Worm (Caenorhabditis elegans) whole organism, mixed stage, embryonic: ENCODE data around the gene srw-54.

Experiments
- bed-3 ChIP-seq: fragments of 200-800 bp; sonication (Bioruptor generic); optimal IDR thresholded peaks from 3 replicates; lab custom pipeline; 2018; ENCODE audit warnings: mild to moderate bottlenecking, missing genetic modification characterization, moderate library complexity, missing compliant biosample characterization
- blmp-1 ChIP-seq: fragments of 150-350 bp; optimal IDR thresholded peaks from 2 replicates; lab custom pipeline; 2014; ENCODE audit warnings: missing biosample characterization, missing genetic modification characterization
- ceh-43 ChIP-seq: fragments of 200-800 bp; sonication (Bioruptor generic); optimal IDR thresholded peaks from 2 replicates; lab custom pipeline; 2018; ENCODE audit warnings: mild to moderate bottlenecking, missing genetic modification characterization, moderate library complexity, missing compliant biosample characterization
- ceh-83 ChIP-seq: fragments of 200-800 bp; sonication (Bioruptor generic); optimal IDR thresholded peaks from 2 replicates; lab custom pipeline; 2018; ENCODE audit warnings: mild to moderate bottlenecking, missing genetic modification characterization, missing compliant biosample characterization
- ces-1 ChIP-seq: fragments of 150-350 bp; optimal IDR thresholded peaks from 2 replicates; lab custom pipeline; 2014; ENCODE audit warnings: missing biosample characterization, missing genetic modification reagents, missing genetic modification characterization
- cnd-1 ChIP-seq: fragments of 200-800 bp; sonication (Bioruptor generic); optimal IDR thresholded peaks from 2 replicates; lab custom pipeline; 2018; ENCODE audit warnings: mild to moderate bottlenecking, missing genetic modification characterization, missing compliant biosample characterization
- drap-1 ChIP-seq: fragments of 200-800 bp; sonication (Bioruptor generic); optimal IDR thresholded peaks from 3 replicates; lab custom pipeline; 2018; ENCODE audit warnings: mild to moderate bottlenecking, missing genetic modification characterization, missing compliant biosample characterization
- elt-3 ChIP-seq: fragments of 150-350 bp; optimal IDR thresholded peaks from 2 replicates; lab custom pipeline; 2014; ENCODE audit warnings: missing biosample characterization, missing genetic modification characterization
- flh-1 ChIP-seq: fragments of 200-800 bp; sonication (Bioruptor generic); optimal IDR thresholded peaks from 2 replicates; lab custom pipeline; 2018; ENCODE audit warnings: mild to moderate bottlenecking, missing genetic modification characterization, moderate library complexity, missing compliant biosample characterization
- ham-2 ChIP-seq: fragments of 200-800 bp; sonication (Bioruptor generic); optimal IDR thresholded peaks from 2 replicates; lab custom pipeline; 2018; ENCODE audit warnings: mild to moderate bottlenecking, missing genetic modification characterization, missing compliant biosample characterization
- hlh-1 ChIP-seq: fragments of 150-350 bp; optimal IDR thresholded peaks from 2 replicates; lab custom pipeline; 2014; ENCODE audit warnings: missing biosample characterization, missing genetic modification reagents, missing genetic modification characterization
- lin-13 ChIP-seq: fragments of 150-350 bp; optimal IDR thresholded peaks from 2 replicates; lab custom pipeline; 2014; ENCODE audit warnings: missing biosample characterization, missing genetic modification characterization
- lin-32 ChIP-seq: fragments of 200-800 bp; sonication (Bioruptor generic); optimal IDR thresholded peaks from 2 replicates; lab custom pipeline; 2018; ENCODE audit warnings: mild to moderate bottlenecking, missing genetic modification characterization, missing compliant biosample characterization
- lsy-2 ChIP-seq: fragments of 150-350 bp; optimal IDR thresholded peaks from 2 replicates; lab custom pipeline; 2014; ENCODE audit warnings: missing biosample characterization, missing genetic modification characterization
- mab-5 ChIP-seq: fragments of 150-350 bp; optimal IDR thresholded peaks from 2 replicates; lab custom pipeline; 2014; ENCODE audit warnings: missing biosample characterization, missing genetic modification characterization
- mep-1 ChIP-seq: fragments of 150-350 bp; optimal IDR thresholded peaks from 2 replicates; lab custom pipeline; 2017; ENCODE audit warnings: missing biosample characterization, missing genetic modification reagents, missing genetic modification characterization, inconsistent platforms
- mls-2 ChIP-seq: sonication (generic microtip); optimal IDR thresholded peaks from 2 replicates; lab custom pipeline; 2016; ENCODE audit warnings: mild to moderate bottlenecking, missing genetic modification characterization, moderate library complexity, missing compliant biosample characterization
- nhr-12 ChIP-seq: fragments of 150-350 bp; optimal IDR thresholded peaks from 2 replicates; lab custom pipeline; 2014; ENCODE audit warnings: missing biosample characterization, missing genetic modification characterization
- nhr-2 ChIP-seq: fragments of 150-350 bp; optimal IDR thresholded peaks from 2 replicates; lab custom pipeline; 2014; ENCODE audit warnings: missing biosample characterization, missing genetic modification characterization
- nhr-237 ChIP-seq: fragments of 150-350 bp; optimal IDR thresholded peaks from 2 replicates; lab custom pipeline; 2014; ENCODE audit warnings: missing biosample characterization, missing genetic modification characterization
- nhr-28 ChIP-seq: fragments of 150-350 bp; optimal IDR thresholded peaks from 2 replicates; lab custom pipeline; 2014; ENCODE audit warnings: missing biosample characterization, missing genetic modification characterization
- nhr-76 ChIP-seq: sonication (generic microtip); optimal IDR thresholded peaks from 2 replicates; lab custom pipeline; 2017; ENCODE audit warnings: missing biosample characterization, missing genetic modification characterization
- pha-4 ChIP-seq: fragments of 150-350 bp; optimal IDR thresholded peaks from 2 replicates; lab custom pipeline; 2018; ENCODE audit warnings: missing biosample characterization, missing genetic modification reagents, missing genetic modification characterization
- sem-2 ChIP-seq: fragments of 200-800 bp; sonication (Bioruptor generic); optimal IDR thresholded peaks from 2 replicates; lab custom pipeline; 2018; ENCODE audit warnings: mild to moderate bottlenecking, missing genetic modification characterization, missing compliant biosample characterization
- snpc-4 ChIP-seq: fragments of 150-350 bp; optimal IDR thresholded peaks from 2 replicates; lab custom pipeline; 2014; ENCODE audit warnings: missing biosample characterization, missing genetic modification characterization
- sptf-1 ChIP-seq: sonication (generic microtip); optimal IDR thresholded peaks from 2 replicates; lab custom pipeline; 2017; ENCODE audit warnings: mild to moderate bottlenecking, missing genetic modification characterization, moderate library complexity, missing compliant biosample characterization
- tbx-8 ChIP-seq: fragments of 200-800 bp; sonication (Bioruptor generic); optimal IDR thresholded peaks from 2 replicates; lab custom pipeline; 2018; ENCODE audit warnings: mild to moderate bottlenecking, missing genetic modification characterization, moderate library complexity, missing compliant biosample characterization
- unc-120 ChIP-seq: sonication (generic microtip); optimal IDR thresholded peaks from 2 replicates; lab custom pipeline; 2017; ENCODE audit warnings: missing genetic modification characterization, missing compliant biosample characterization; ENCODE audit not compliant: poor library complexity, severe bottlenecking
- unc-39 ChIP-seq: fragments of 150-350 bp; optimal IDR thresholded peaks from 2 replicates; lab custom pipeline; 2014; ENCODE audit warnings: missing biosample characterization, missing genetic modification characterization
- unc-62 ChIP-seq: fragments of 150-350 bp; optimal IDR thresholded peaks from 2 replicates; lab custom pipeline; 2014; ENCODE audit warnings: missing biosample characterization, missing genetic modification reagents, missing genetic modification characterization
- zip-8 ChIP-seq: fragments of 150-350 bp; optimal IDR thresholded peaks from 2 replicates; lab custom pipeline; 2014; ENCODE audit warnings: missing biosample characterization, missing genetic modification characterization
- ztf-11 ChIP-seq: fragments of 150-350 bp; optimal IDR thresholded peaks from 2 replicates; lab custom pipeline; 2014; ENCODE audit warnings: missing biosample characterization, missing genetic modification characterization

Gene srw-54

ce11 chrV:16603102-16603501, 8.0 kb upstream of the srw-54 start, which contains the start of gene T03E6.8:
TSS of gene T03E6.8 (minus strand) at chrV:16603202.
- TF ChIP-seq snpc-4 (no peak), ham-2 (no peak), sem-2 (GFP tag; lab: Kevin White, UChicago) (no peak)
- TF ChIP-seq, all 35 proteins: peak for 0

- no peak for TF ChIP-seq tbx-8 (GFP tag; lab: Kevin White, UChicago)
- TF ChIP-seq mls-2 (tag; lab: Kevin White, UChicago) = no peak
- TF ChIP-seq ztf-11 = no peak
- TF ChIP-seq lin-13 = no peak
- TF ChIP-seq unc-39 = no peak
- TF ChIP-seq ceh-43 (GFP tag; lab: Kevin White, UChicago) = no peak
- TF ChIP-seq nhr-2 (tag; lab: Kevin White, UChicago) = no peak
- no peak for TF ChIP-seq snpc-4
- TF ChIP-seq flh-1 = no peak
- TF ChIP-seq mep-1 (tag; lab: Kevin White, UChicago) = no peak
- no peak for TF ChIP-seq lsy-2 (tag; lab: Kevin White, UChicago)
- no peak for TF ChIP-seq pha-4
Observed at ce11 chrV:16604301-16604700, 6.8 kb upstream of the srw-54 start.

- TF ChIP-seq mls-2 (tag; lab: Kevin White, UChicago) = no peak
- no peak for TF ChIP-seq drap-1
- no peak for TF ChIP-seq nhr-237
- no peak for TF ChIP-seq hlh-1 (tag; lab: Kevin White, UChicago)
- no peak for TF ChIP-seq ceh-43 (GFP tag; lab: Kevin White, UChicago)
- TF ChIP-seq sem-2 (GFP tag; lab: Kevin White, UChicago) = no peak
- TF ChIP-seq bed-3 (GFP tag; lab: Kevin White, UChicago) = no peak
- no peak for TF ChIP-seq unc-39
- no peak for TF ChIP-seq lin-32 (GFP tag; lab: Kevin White, UChicago)
- no peak for TF ChIP-seq nhr-2 (tag; lab: Kevin White, UChicago)
- no peak for TF ChIP-seq mep-1 (tag; lab: Kevin White, UChicago)
- TF ChIP-seq elt-3 (tag; lab: Kevin White, UChicago) = no peak
- TF ChIP-seq nhr-12 = no peak
- no peak for TF ChIP-seq ces-1 (GFP tag; lab: Kevin White, UChicago)
- no peak for TF ChIP-seq blmp-1
- TF ChIP-seq unc-62 (GFP tag; lab: Kevin White, UChicago) = no peak
- TF ChIP-seq ceh-83 (GFP tag; lab: Kevin White, UChicago) = no peak
- TF ChIP-seq mab-5 (tag; lab: Kevin White, UChicago) = no peak
- no peak for TF ChIP-seq tbx-8 (GFP tag; lab: Kevin White, UChicago)
- TF ChIP-seq, all 35 proteins: peak for 0
Observed at ce11 chrV:16605463-16605862, 5.7 kb upstream of the srw-54 start.

- TF ChIP-seq blmp-1 (no peak), nhr-28 (tag; lab: Kevin White, UChicago) (no peak), sem-2 (GFP tag; lab: Kevin White, UChicago) (no peak), hlh-1 (tag; lab: Kevin White, UChicago) (no peak), unc-120 (tag; lab: Kevin White, UChicago) (no peak), nhr-76 (tag; lab: Kevin White, UChicago) (no peak), ceh-43 (GFP tag; lab: Kevin White, UChicago) (no peak), lsy-2 (tag; lab: Kevin White, UChicago) (no peak), zip-8 (no peak)
Observed at ce11 chrV:16606313-16606712, 4.8 kb upstream of the srw-54 start, which contains the start of gene Y32B12C.1. TSS of gene Y32B12C.1 (plus strand) at chrV:16606613.

- TF ChIP-seq mep-1 (tag; lab: Kevin White, UChicago) = no peak
- TF ChIP-seq cnd-1 (tag; lab: Kevin White, UChicago) = no peak
- TF ChIP-seq snpc-4 = no peak
- no peak for TF ChIP-seq sem-2 (GFP tag; lab: Kevin White, UChicago)
- TF ChIP-seq pha-4 = no peak
- TF ChIP-seq lin-13 = no peak
- no peak for TF ChIP-seq sptf-1 (tag; lab: Kevin White, UChicago)
- no peak for TF ChIP-seq lin-32 (GFP tag; lab: Kevin White, UChicago)
- no peak for TF ChIP-seq ces-1 (GFP tag; lab: Kevin White, UChicago)
- TF ChIP-seq ceh-83 (GFP tag; lab: Kevin White, UChicago) = no peak
Observed at ce11 chrV:16608478-16608877, 2.7 kb upstream of the srw-54 start.
